Worm (Caenorhabditis elegans): Measurements from ENCODE around the gene Y105C5A.15.

- TF ChIP-seq B0310.2 (tag; optimal IDR thresholded peaks at IDR 0.05) (no peak), sea-1 (GFP tag; conservative IDR thresholded peaks at IDR 0.05) (no peak)
These were observed 29.4 kb downstream of the Y105C5A.15 start for ce11 chrIV:15718442-15718841.

All from whole organism, early embryonic.